Worm (Caenorhabditis elegans): Measurements from ENCODE around the gene glb-13.
A peak's percentile ranks its signal among the peaks of the same experiment; 100 is the strongest.

The glb-13 gene

DNA sequence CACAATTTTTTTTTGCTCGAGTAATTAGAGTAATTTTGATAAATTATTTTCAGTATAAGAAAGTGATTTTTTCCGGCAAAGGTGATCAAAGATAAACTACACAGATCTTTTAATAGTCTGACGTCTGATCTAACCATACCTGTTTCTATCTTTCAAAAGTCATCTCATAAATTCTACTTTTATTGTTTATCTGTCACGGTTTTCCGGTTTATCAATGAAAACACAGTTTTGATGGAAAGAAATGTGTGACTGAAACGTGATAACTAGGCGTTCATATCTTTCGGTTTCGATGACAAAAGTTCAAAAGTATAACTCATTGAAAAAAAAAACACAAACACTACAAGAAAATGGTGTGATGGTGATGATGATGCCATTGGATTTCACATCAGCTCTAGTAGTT, 44.4 kb upstream of the glb-13 start:
- no peak for TF ChIP-seq nhr-28 (tag; optimal IDR thresholded peaks at IDR 0.05)
- no peak for TF ChIP-seq tbx-2 (tag; optimal IDR thresholded peaks at IDR 0.05)
- TF ChIP-seq ztf-11 (tag; optimal IDR thresholded peaks at IDR 0.05) = no peak
- no peak for TF ChIP-seq ZK546.5 (tag; optimal IDR thresholded peaks at IDR 0.05)
- peak; percentile 34 for TF ChIP-seq nhr-43 (tag; optimal IDR thresholded peaks at IDR 0.05; ENCODE audit: poor library complexity, severe bottlenecking)
- TF ChIP-seq nhr-25 (tag; optimal IDR thresholded peaks at IDR 0.05) = peak; percentile 19
- TF ChIP-seq lin-15B (tag; optimal IDR thresholded peaks at IDR 0.05) = no peak
- peak; percentile 17 for TF ChIP-seq unc-62 (GFP tag; optimal IDR thresholded peaks at IDR 0.05)
- peak; percentile 68 for TF ChIP-seq nhr-23 (tag; optimal IDR thresholded peaks at IDR 0.05)
- no peak for TF ChIP-seq aly-2 (tag; optimal IDR thresholded peaks at IDR 0.05)
- TF ChIP-seq ceh-28 (tag; optimal IDR thresholded peaks at IDR 0.05) = no peak
- TF ChIP-seq mml-1 (tag; optimal IDR thresholded peaks at IDR 0.05) = no peak
- no peak for TF ChIP-seq ztf-4 (tag; optimal IDR thresholded peaks at IDR 0.05)
- no peak for TF ChIP-seq egl-5 (tag; optimal IDR thresholded peaks at IDR 0.05)
- no peak for TF ChIP-seq snpc-4 (tag; optimal IDR thresholded peaks at IDR 0.05)
- no peak for TF ChIP-seq fos-1 (tag; optimal IDR thresholded peaks at IDR 0.05)
- no peak for TF ChIP-seq unc-39 (tag; optimal IDR thresholded peaks at IDR 0.05)
- TF ChIP-seq nhr-237 (tag; optimal IDR thresholded peaks at IDR 0.05) = no peak
- no peak for TF ChIP-seq ceh-16 (tag; optimal IDR thresholded peaks at IDR 0.05)
- TF ChIP-seq sea-2 (GFP tag; optimal IDR thresholded peaks at IDR 0.05) = no peak
- no peak for TF ChIP-seq nhr-77 (tag; optimal IDR thresholded peaks at IDR 0.05)
- TF ChIP-seq daf-12 (tag; optimal IDR thresholded peaks at IDR 0.05) = no peak
- no peak for TF ChIP-seq pqm-1 (tag; optimal IDR thresholded peaks at IDR 0.05)
- TF ChIP-seq nhr-76 (tag; optimal IDR thresholded peaks at IDR 0.05) = no peak
- no peak for TF ChIP-seq fkh-2 (tag; optimal IDR thresholded peaks at IDR 0.05)
- no peak for TF ChIP-seq ceh-9 (tag; optimal IDR thresholded peaks at IDR 0.05)
- no peak for TF ChIP-seq hmg-11 (tag; optimal IDR thresholded peaks at IDR 0.05)
- no peak for TF ChIP-seq R02D3.7 (tag; optimal IDR thresholded peaks at IDR 0.05)
- TF ChIP-seq ceh-82 (tag; optimal IDR thresholded peaks at IDR 0.05) = no peak
- TF ChIP-seq nhr-11 (tag; optimal IDR thresholded peaks at IDR 0.05) = no peak
- no peak for TF ChIP-seq eor-1 (tag; optimal IDR thresholded peaks at IDR 0.05)
- TF ChIP-seq pha-4 (tag; optimal IDR thresholded peaks at IDR 0.05) = no peak
- TF ChIP-seq elt-2 (tag; optimal IDR thresholded peaks at IDR 0.05) = no peak
- no peak for TF ChIP-seq egl-27 (tag; optimal IDR thresholded peaks at IDR 0.05)
- no peak for TF ChIP-seq zag-1 (tag; optimal IDR thresholded peaks at IDR 0.05)

DNA sequence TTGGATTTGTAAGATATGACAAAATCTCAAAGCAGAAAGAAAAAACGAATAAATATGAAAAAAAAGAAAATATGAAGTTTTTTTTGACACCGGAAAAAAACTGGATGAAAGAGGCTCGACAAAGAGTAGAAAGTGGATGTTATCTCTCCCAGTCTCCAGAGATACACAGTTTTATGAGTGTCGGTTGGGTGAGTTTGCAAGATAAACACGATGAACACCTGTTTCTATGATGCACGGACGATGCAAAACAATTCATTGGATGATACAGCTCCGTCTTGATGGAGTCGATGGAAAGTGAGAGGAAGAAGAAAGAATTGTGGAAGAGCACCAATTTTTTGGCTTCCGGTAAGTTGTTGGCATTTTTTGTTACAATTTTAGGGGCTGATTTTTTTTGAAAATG, 37.6 kb upstream of the glb-13 start:
- no peak for TF ChIP-seq skn-1 (tag; optimal IDR thresholded peaks at IDR 0.05)
- peak; percentile 12 for TF ChIP-seq lin-39 (tag; optimal IDR thresholded peaks at IDR 0.05)
- peak; percentile 7 for TF ChIP-seq nfya-1 (tag; optimal IDR thresholded peaks at IDR 0.05; ENCODE audit: insufficient read depth)

DNA sequence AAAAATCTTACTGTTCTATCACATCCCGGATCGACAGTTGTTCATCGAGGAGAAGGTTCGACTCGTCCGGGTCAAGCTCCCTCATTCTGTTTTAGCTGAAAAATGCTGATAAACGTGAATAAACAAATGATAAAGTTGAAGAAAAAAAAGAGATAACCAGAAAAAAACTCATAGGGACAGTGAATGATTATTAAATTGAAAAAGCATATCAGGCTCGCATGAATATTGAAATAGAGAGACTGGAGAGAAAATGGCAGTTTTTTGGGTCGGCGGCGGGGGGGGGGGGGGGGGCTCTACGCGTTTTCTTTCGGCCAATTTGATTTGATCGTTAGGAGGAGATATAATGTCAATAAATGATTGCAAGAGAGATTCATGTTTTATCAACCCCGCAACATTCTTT, 35.7 kb upstream of the glb-13 start, which contains the start of gene lin-2:
TSS of gene lin-2 (minus strand) at position 101 of the 400 bp plus-strand sequence.
- TF ChIP-seq elt-2 (tag; optimal IDR thresholded peaks at IDR 0.05) = peak; percentile 37
- TF ChIP-seq nfya-1 (tag; optimal IDR thresholded peaks at IDR 0.05; ENCODE audit: insufficient read depth) = no peak

DNA sequence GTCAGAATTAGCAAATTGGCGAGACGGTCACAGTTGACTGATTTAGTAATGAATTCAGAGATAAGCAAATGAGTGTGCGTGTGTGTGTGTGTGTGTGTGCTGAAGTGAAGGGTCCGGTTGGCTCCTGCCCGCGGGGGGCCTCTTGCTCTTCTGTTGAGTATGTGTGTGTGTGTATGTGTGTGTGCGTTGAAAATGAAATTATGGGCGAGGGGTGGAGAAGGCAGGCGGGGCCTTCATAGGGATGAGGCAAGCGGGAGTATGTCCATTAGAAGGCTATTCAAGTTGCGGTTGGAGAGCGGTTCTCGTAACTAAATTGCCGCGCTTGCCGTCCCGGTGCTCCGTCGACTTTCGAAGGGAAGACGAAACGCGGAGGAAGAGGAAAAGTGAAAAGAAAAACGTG, 29.1 kb upstream of the glb-13 start:
- TF ChIP-seq ceh-16 (tag; optimal IDR thresholded peaks at IDR 0.05) (no peak), daf-12 (tag; optimal IDR thresholded peaks at IDR 0.05) (no peak), pha-4 (tag; optimal IDR thresholded peaks at IDR 0.05) (no peak), nhr-12 (tag; optimal IDR thresholded peaks at IDR 0.05) (no peak), sea-2 (GFP tag; optimal IDR thresholded peaks at IDR 0.05) (no peak), fkh-10 (GFP tag; optimal IDR thresholded peaks at IDR 0.05) (peak; percentile 77), nhr-237 (tag; optimal IDR thresholded peaks at IDR 0.05) (no peak), nfya-1 (tag; optimal IDR thresholded peaks at IDR 0.05; ENCODE audit: insufficient read depth) (peak; percentile 32), mdl-1 (tag; optimal IDR thresholded peaks at IDR 0.05) (no peak), nhr-28 (tag; optimal IDR thresholded peaks at IDR 0.05) (no peak), skn-1 (tag; optimal IDR thresholded peaks at IDR 0.05) (no peak)
